Worm (Caenorhabditis elegans) whole organism, L2 larva: ENCODE data around the gene str-7.

Experiments
- R02D3.7 ChIP-seq: fragments of 150-350 bp; optimal IDR thresholded peaks from 2 replicates; lab custom pipeline; 2014; ENCODE audit warnings: missing biosample characterization, missing genetic modification characterization
- ZK546.5 ChIP-seq: sonication (generic microtip); optimal IDR thresholded peaks from 2 replicates; lab custom pipeline; 2017; ENCODE audit warnings: missing biosample characterization, missing genetic modification characterization
- aly-2 ChIP-seq: fragments of 150-350 bp; optimal IDR thresholded peaks from 2 replicates; lab custom pipeline; 2014; ENCODE audit warnings: missing biosample characterization, missing genetic modification characterization
- blmp-1 ChIP-seq: sonication (generic microtip); optimal IDR thresholded peaks from 2 replicates; lab custom pipeline; 2017; ENCODE audit warnings: missing genetic modification characterization, mild to moderate bottlenecking, missing compliant biosample characterization, antibody characterized with exemption, moderate library complexity; ENCODE audit not compliant: insufficient read depth
- ceh-16 ChIP-seq: fragments of 150-350 bp; optimal IDR thresholded peaks from 2 replicates; lab custom pipeline; 2014; ENCODE audit warnings: missing biosample characterization, missing genetic modification characterization
- dmd-4 ChIP-seq: sonication (generic microtip); optimal IDR thresholded peaks from 2 replicates; lab custom pipeline; 2017; ENCODE audit warnings: missing biosample characterization, missing genetic modification characterization
- egl-27 ChIP-seq: sonication (generic microtip); optimal IDR thresholded peaks from 3 replicates; lab custom pipeline; 2017; ENCODE audit warnings: missing biosample characterization, missing genetic modification reagents, missing genetic modification characterization
- elt-3 ChIP-seq: sonication (generic microtip); optimal IDR thresholded peaks from 2 replicates; lab custom pipeline; 2017; ENCODE audit warnings: missing biosample characterization, missing genetic modification characterization
- fos-1 ChIP-seq: fragments of 150-350 bp; optimal IDR thresholded peaks from 2 replicates; lab custom pipeline; 2014; ENCODE audit warnings: missing biosample characterization, missing genetic modification characterization
- gmeb-1 ChIP-seq: fragments of 150-350 bp; optimal IDR thresholded peaks from 2 replicates; lab custom pipeline; 2014; ENCODE audit warnings: missing biosample characterization, missing genetic modification characterization
- lin-13 ChIP-seq: fragments of 150-350 bp; optimal IDR thresholded peaks from 2 replicates; lab custom pipeline; 2014; ENCODE audit warnings: missing biosample characterization, missing genetic modification reagents, missing genetic modification characterization
- lin-39 ChIP-seq: fragments of 150-350 bp; optimal IDR thresholded peaks from 2 replicates; lab custom pipeline; 2014; ENCODE audit warnings: missing biosample characterization, missing genetic modification reagents, missing genetic modification characterization
- lsy-2 ChIP-seq, 2 experiments: fragments of 150-350 bp in 1 of 2; sonication (generic microtip) in 1 of 2; optimal IDR thresholded peaks; 2 replicates each; lab custom pipeline; 2014 to 2017; ENCODE audit warnings: missing biosample characterization in 2 of 2, missing genetic modification characterization in 2 of 2
- mab-5 ChIP-seq: fragments of 150-350 bp; optimal IDR thresholded peaks from 2 replicates; lab custom pipeline; 2014; ENCODE audit warnings: missing biosample characterization, missing genetic modification characterization
- mbf-1 ChIP-seq: sonication (generic microtip); optimal IDR thresholded peaks from 2 replicates; lab custom pipeline; 2017; ENCODE audit warnings: missing biosample characterization, missing genetic modification characterization
- mdl-1 ChIP-seq, 2 experiments: fragments of 150-350 bp in 1 of 2; sonication (generic microtip) in 1 of 2; optimal IDR thresholded peaks; 2 replicates each; lab custom pipeline; 2017; ENCODE audit warnings: missing biosample characterization in 2 of 2, missing genetic modification characterization in 2 of 2
- nhr-10 ChIP-seq: sonication (generic microtip); optimal IDR thresholded peaks from 2 replicates; lab custom pipeline; 2017; ENCODE audit warnings: missing biosample characterization, missing genetic modification characterization
- nhr-11 ChIP-seq: fragments of 150-350 bp; optimal IDR thresholded peaks from 2 replicates; lab custom pipeline; 2014; ENCODE audit warnings: missing biosample characterization, missing genetic modification characterization
- nhr-12 ChIP-seq: fragments of 150-350 bp; optimal IDR thresholded peaks from 2 replicates; lab custom pipeline; 2014; ENCODE audit warnings: missing biosample characterization, missing genetic modification characterization
- nhr-129 ChIP-seq: fragments of 150-350 bp; optimal IDR thresholded peaks from 2 replicates; lab custom pipeline; 2014; ENCODE audit warnings: missing biosample characterization, missing genetic modification characterization
- nhr-23 ChIP-seq: fragments of 150-350 bp; optimal IDR thresholded peaks from 2 replicates; lab custom pipeline; 2014; ENCODE audit warnings: missing biosample characterization, missing genetic modification reagents, missing genetic modification characterization
- nhr-237 ChIP-seq: fragments of 150-350 bp; optimal IDR thresholded peaks from 2 replicates; lab custom pipeline; 2014; ENCODE audit warnings: missing biosample characterization, missing genetic modification characterization
- nhr-25 ChIP-seq: fragments of 150-350 bp; sonication (generic microtip); optimal IDR thresholded peaks from 3 replicates; lab custom pipeline; 2014; ENCODE audit warnings: missing biosample characterization, missing genetic modification characterization
- nhr-77 ChIP-seq: fragments of 150-350 bp; optimal IDR thresholded peaks from 2 replicates; lab custom pipeline; 2014; ENCODE audit warnings: missing biosample characterization, missing genetic modification characterization
- sem-4 ChIP-seq: fragments of 150-350 bp; optimal IDR thresholded peaks from 2 replicates; lab custom pipeline; 2014; ENCODE audit warnings: missing biosample characterization, missing genetic modification reagents, missing genetic modification characterization
- sma-3 ChIP-seq: sonication (generic microtip); optimal IDR thresholded peaks from 2 replicates; lab custom pipeline; 2016; ENCODE audit warnings: missing genetic modification reagents, missing genetic modification characterization, missing compliant biosample characterization
- snpc-4 ChIP-seq: fragments of 150-350 bp; optimal IDR thresholded peaks from 2 replicates; lab custom pipeline; 2014; ENCODE audit warnings: missing biosample characterization, missing genetic modification characterization
- unc-39 ChIP-seq: fragments of 150-350 bp; optimal IDR thresholded peaks from 2 replicates; lab custom pipeline; 2014; ENCODE audit warnings: missing biosample characterization, missing genetic modification characterization
- unc-55 ChIP-seq: fragments of 150-350 bp; sonication (generic microtip); optimal IDR thresholded peaks from 3 replicates; lab custom pipeline; 2014; ENCODE audit warnings: missing biosample characterization, missing genetic modification reagents, missing genetic modification characterization
- ztf-11 ChIP-seq: sonication (generic microtip); optimal IDR thresholded peaks from 2 replicates; lab custom pipeline; 2017; ENCODE audit warnings: missing biosample characterization, missing genetic modification characterization
- ztf-4 ChIP-seq: fragments of 150-350 bp; optimal IDR thresholded peaks from 2 replicates; lab custom pipeline; 2014; ENCODE audit warnings: missing biosample characterization, missing genetic modification characterization

str-7 gene

ce11 chrV:16141071-16141470 lies 41.7 kb upstream of the str-7 start, which contains the start of gene clc-32:
TSS of gene clc-32 (minus strand) at chrV:16141171.
- no peak for TF ChIP-seq nhr-25 (tag; lab: Kevin White, UChicago)
- TF ChIP-seq nhr-129 (tag; lab: Kevin White, UChicago), result no peak
- no peak for TF ChIP-seq gmeb-1 (tag; lab: Kevin White, UChicago)
- no peak for TF ChIP-seq ztf-11 (tag; lab: Kevin White, UChicago)
- TF ChIP-seq sem-4 (tag; lab: Kevin White, UChicago), result no peak
- no peak for TF ChIP-seq R02D3.7 (tag; lab: Kevin White, UChicago)
- no peak for TF ChIP-seq blmp-1

ce11 chrV:16139529-16139928 lies 40.2 kb upstream of the str-7 start, which contains the start of gene clc-11:
TSS of gene clc-11 (minus strand) at chrV:16139629.
- TF ChIP-seq fos-1 (peak; percentile 31), sem-4 (tag; lab: Kevin White, UChicago) (no peak)

- TF ChIP-seq elt-3 (no peak), snpc-4 (tag; lab: Kevin White, UChicago) (no peak), mab-5 (tag; lab: Kevin White, UChicago) (no peak), ZK546.5 (no peak)
- TF ChIP-seq, all 48 proteins: peak for 0
Observed at ce11 chrV:16137043-16137442, 37.7 kb upstream of the str-7 start, which contains the start of gene F44G3.7. TSS of gene F44G3.7 (minus strand) at chrV:16137143.

ce11 chrV:16132705-16133104 lies 33.4 kb upstream of the str-7 start, which contains the start of gene fbxa-144:
TSS of gene fbxa-144 (minus strand) at chrV:16132805.
- TF ChIP-seq nhr-77 (tag; lab: Kevin White, UChicago) (no peak), unc-55 (GFP tag; lab: Kevin White, UChicago) (no peak), sem-4 (tag; lab: Kevin White, UChicago) (no peak), mab-5 (tag; lab: Kevin White, UChicago) (no peak), lsy-2 (tag; optimal IDR thresholded peaks at IDR 0.05; lab: Kevin White, UChicago) (no peak), ztf-4 (tag; lab: Kevin White, UChicago) (no peak), nhr-12 (no peak), ceh-16 (no peak), egl-27 (tag; lab: Kevin White, UChicago) (no peak)

ce11 chrV:16132215-16132614 lies 32.9 kb upstream of the str-7 start:
- TF ChIP-seq nhr-10 (tag; lab: Kevin White, UChicago), result no peak
- no peak for TF ChIP-seq mdl-1 (tag; optimal IDR thresholded peaks at IDR 0.05; lab: Kevin White, UChicago)
- TF ChIP-seq snpc-4 (tag; lab: Kevin White, UChicago), result no peak
- TF ChIP-seq unc-39, result no peak
- peak; percentile 38 for TF ChIP-seq nhr-129 (tag; lab: Kevin White, UChicago)
- TF ChIP-seq lin-39 (tag; lab: Kevin White, UChicago), result no peak
- TF ChIP-seq nhr-11, result no peak
- TF ChIP-seq nhr-237 (tag; lab: Kevin White, UChicago), result no peak

ce11 chrV:16131249-16131648 lies 31.9 kb upstream of the str-7 start, which contains the start of gene fbxa-142:
TSS of gene fbxa-142 (minus strand) at chrV:16131349.
- TF ChIP-seq aly-2 (tag; lab: Kevin White, UChicago) (no peak), mbf-1 (tag; lab: Kevin White, UChicago) (no peak), nhr-23 (tag; lab: Kevin White, UChicago) (no peak), dmd-4 (tag; lab: Kevin White, UChicago) (no peak), sma-3 (no peak), mab-5 (tag; lab: Kevin White, UChicago) (no peak), lin-13 (GFP tag; lab: Kevin White, UChicago) (no peak), nhr-10 (tag; lab: Kevin White, UChicago) (no peak)

- TF ChIP-seq fos-1, result peak; percentile 21
- no peak for TF ChIP-seq lin-13 (GFP tag; lab: Kevin White, UChicago)
Observed at ce11 chrV:16129116-16129515, 29.8 kb upstream of the str-7 start.
